Worm (Caenorhabditis elegans): Measurements from ENCODE around the gene pqn-31.

Gene pqn-31

ce11 chrV:9128562-9128961 lies 19.2 kb downstream of the pqn-31 start (continued):
- TF ChIP-seq irx-1 (tag; optimal IDR thresholded peaks at IDR 0.05) (peak; percentile 24), efl-3 (GFP tag; optimal IDR thresholded peaks at IDR 0.05) (no peak), sup-37 (GFP tag; optimal IDR thresholded peaks at IDR 0.05) (no peak), rnt-1 (tag; optimal IDR thresholded peaks at IDR 0.05) (peak; percentile 55), dsc-1 (tag; optimal IDR thresholded peaks at IDR 0.05) (peak; percentile 84), ceh-88 (GFP tag; IDR thresholded peaks at IDR 0.05) (no peak), mep-1 (tag; optimal IDR thresholded peaks at IDR 0.05) (peak; percentile 42), ceh-63 (GFP tag; optimal IDR thresholded peaks at IDR 0.05) (no peak), nhr-19 (GFP tag; conservative IDR thresholded peaks at IDR 0.05) (peak; percentile 22; the same call in 1 of the 2 replicates), tlp-1 (tag; optimal IDR thresholded peaks at IDR 0.05) (no peak), fkh-8 (tag; optimal IDR thresholded peaks at IDR 0.05) (peak; percentile 99), efl-1 (optimal IDR thresholded peaks at IDR 0.05) (peak; percentile 40 to 46), efl-1 (GFP tag; optimal IDR thresholded peaks at IDR 0.05 in 1 of 2) (peak; percentile 25 to 89), skn-1 (tag; optimal IDR thresholded peaks at IDR 0.05) (peak; percentile 11), fos-1 (tag; optimal IDR thresholded peaks at IDR 0.05) (peak; percentile 52), elt-2 (tag; optimal IDR thresholded peaks at IDR 0.05) (no peak), nhr-237 (tag; optimal IDR thresholded peaks at IDR 0.05) (no peak), nhr-84 (tag; optimal IDR thresholded peaks at IDR 0.05) (no peak)

- TF ChIP-seq efl-1 (optimal IDR thresholded peaks at IDR 0.05) (no peak), efl-1 (GFP tag; optimal IDR thresholded peaks at IDR 0.05 in 1 of 2) (peak in 1 of 2 experiments; percentile 60), isw-1 (GFP tag; IDR thresholded peaks at IDR 0.05) (no peak)
Measured at ce11 chrV:9130766-9131165, 21.4 kb downstream of the pqn-31 start, which contains the start of gene F21C10.19. Gene F21C10.19, plus strand, starts transcription at chrV:9131066.

ce11 chrV:9132043-9132442 lies 22.7 kb downstream of the pqn-31 start, which contains the start of gene F21C10.1:
Gene F21C10.1, plus strand, starts transcription at chrV:9132343.
- TF ChIP-seq tbx-2 (tag; optimal IDR thresholded peaks at IDR 0.05) (no peak), unc-98 (GFP tag; IDR thresholded peaks at IDR 0.05) (no peak), dpl-1 (GFP tag; optimal IDR thresholded peaks at IDR 0.05) (no peak), unc-62 (GFP tag; optimal IDR thresholded peaks at IDR 0.05) (no peak), rnt-1 (tag; optimal IDR thresholded peaks at IDR 0.05) (no peak), unc-130 (tag; optimal IDR thresholded peaks at IDR 0.05) (no peak), Y116A8C.19 (tag; optimal IDR thresholded peaks at IDR 0.05; ENCODE audit: borderline replicate concordance) (no peak), lin-35 (GFP tag; optimal IDR thresholded peaks at IDR 0.05) (no peak)

- TF ChIP-seq nhr-47 (tag; optimal IDR thresholded peaks at IDR 0.05) (peak; percentile 62), zip-4 (GFP tag; optimal IDR thresholded peaks at IDR 0.05) (no peak), nhr-71 (tag; optimal IDR thresholded peaks at IDR 0.05) (peak; percentile 72), lin-13 (GFP tag; optimal IDR thresholded peaks at IDR 0.05) (no peak), nhr-20 (tag; optimal IDR thresholded peaks at IDR 0.05) (peak; percentile 79), egl-27 (tag; optimal IDR thresholded peaks at IDR 0.05) (no peak), lin-14 (GFP tag; optimal IDR thresholded peaks at IDR 0.05) (peak; percentile 6), swsn-7 (tag; optimal IDR thresholded peaks at IDR 0.05) (peak; percentile 3), sox-4 (tag; optimal IDR thresholded peaks at IDR 0.05) (peak; percentile 9), dsc-1 (tag; optimal IDR thresholded peaks at IDR 0.05) (peak; percentile 29), fkh-8 (tag; optimal IDR thresholded peaks at IDR 0.05) (peak; percentile 95), pax-3 (tag; optimal IDR thresholded peaks at IDR 0.05) (peak; percentile 10), nhr-11 (tag; optimal IDR thresholded peaks at IDR 0.05) (peak; percentile 59)
Measured at ce11 chrV:9133950-9134349, 24.6 kb downstream of the pqn-31 start, which contains the start of gene B0222.1. Gene B0222.1, plus strand, starts transcription at chrV:9134255.
